Worm (Caenorhabditis elegans) whole organism, L3 larva: Measurements from ENCODE around the gene gphr-1.

Source experiments
- aly-2 ChIP-seq: fragments of 150-350 bp; optimal IDR thresholded peaks from 2 replicates; lab custom pipeline; 2014; ENCODE audit warnings: missing biosample characterization, missing genetic modification characterization
- elt-1 ChIP-seq: fragments of 150-350 bp; optimal IDR thresholded peaks from 2 replicates; lab custom pipeline; 2014; ENCODE audit warnings: missing biosample characterization, missing genetic modification characterization
- fos-1 ChIP-seq: fragments of 150-350 bp; optimal IDR thresholded peaks from 2 replicates; lab custom pipeline; 2014; ENCODE audit warnings: missing biosample characterization, missing genetic modification characterization
- lin-15B ChIP-seq: fragments of 150-350 bp; optimal IDR thresholded peaks from 2 replicates; lab custom pipeline; 2014; ENCODE audit warnings: missing biosample characterization, missing genetic modification characterization
- lsy-12 ChIP-seq: sonication (generic microtip); optimal IDR thresholded peaks from 2 replicates; lab custom pipeline; 2016; ENCODE audit warnings: mild to moderate bottlenecking, missing genetic modification characterization, missing compliant biosample characterization
- mdl-1 ChIP-seq: fragments of 150-350 bp; optimal IDR thresholded peaks from 2 replicates; lab custom pipeline; 2014; ENCODE audit warnings: missing biosample characterization, missing genetic modification characterization
- nhr-237 ChIP-seq: fragments of 150-350 bp; optimal IDR thresholded peaks from 2 replicates; lab custom pipeline; 2014; ENCODE audit warnings: missing biosample characterization, missing genetic modification characterization
- nhr-25 ChIP-seq: sonication (generic microtip); optimal IDR thresholded peaks from 2 replicates; lab custom pipeline; 2017; ENCODE audit warnings: missing biosample characterization, missing genetic modification characterization
- snpc-4 ChIP-seq: fragments of 150-350 bp; optimal IDR thresholded peaks from 2 replicates; lab custom pipeline; 2014; ENCODE audit warnings: missing biosample characterization, missing genetic modification characterization
- ztf-4 ChIP-seq: fragments of 150-350 bp; optimal IDR thresholded peaks from 2 replicates; lab custom pipeline; 2014; ENCODE audit warnings: missing biosample characterization, missing genetic modification characterization

DNA sequence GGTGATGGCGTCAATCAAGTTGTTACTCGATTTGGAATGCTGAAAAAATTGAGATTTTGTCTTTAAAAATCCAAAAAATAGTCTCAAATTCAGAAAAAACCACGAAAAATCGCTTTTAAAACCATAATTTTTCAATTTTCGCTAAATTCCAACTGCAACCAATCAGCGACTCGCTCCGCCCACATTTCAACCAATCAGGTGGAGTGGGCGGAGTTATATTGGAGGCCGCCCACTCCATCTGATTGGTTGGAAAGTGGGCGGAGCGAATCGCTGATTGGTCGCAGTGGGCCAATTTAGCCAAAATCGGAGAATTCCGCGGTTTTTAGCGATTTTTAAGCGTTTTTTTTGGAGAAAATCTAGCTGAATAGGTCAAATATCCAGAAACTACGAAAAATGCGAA lies 51.0 kb downstream of the gphr-1 start:
- TF ChIP-seq aly-2 (no peak), mdl-1 (tag; lab: Kevin White, UChicago) (no peak), nhr-237 (tag; lab: Kevin White, UChicago) (no peak), fos-1 (no peak), snpc-4 (tag; lab: Kevin White, UChicago) (no peak), ztf-4 (tag; lab: Kevin White, UChicago) (no peak), lin-15B (no peak), elt-1 (tag; lab: Kevin White, UChicago) (no peak), nhr-25 (no peak), lsy-12 (tag; lab: Kevin White, UChicago) (no peak)
